Fruit fly (Drosophila melanogaster) whole organism, pupa: Measurements from ENCODE around the gene CG17141.

Experiments
- CG10348 ChIP-seq: fragments of 200-800 bp; sonication (Bioruptor generic); IDR thresholded peaks from 2 replicates; pipeline ENCODE4 v1.3.6; 2022; ENCODE audit warnings: missing biosample characterization, missing genetic modification characterization
- CG12605 ChIP-seq: fragments of 200-800 bp; sonication (Bioruptor generic); IDR thresholded peaks from 2 replicates; pipeline ENCODE4 v1.3.6; 2022; ENCODE audit warnings: missing biosample characterization, missing genetic modification characterization
- CG13204 ChIP-seq: fragments of 200-800 bp; sonication (Bioruptor generic); optimal IDR thresholded peaks from 2 replicates; lab custom pipeline; 2018; ENCODE audit warnings: missing biosample characterization, mild to moderate bottlenecking, missing genetic modification characterization, moderate library complexity
- CG14655 ChIP-seq: fragments of 200-800 bp; sonication (Bioruptor generic); optimal IDR thresholded peaks from 3 replicates; lab custom pipeline; 2017; ENCODE audit warnings: mild to moderate bottlenecking, missing biosample characterization, missing genetic modification reagents, missing genetic modification characterization
- CG15710 ChIP-seq: fragments of 200-800 bp; sonication (Bioruptor generic); optimal IDR thresholded peaks from 2 replicates; lab custom pipeline; 2018; ENCODE audit warnings: missing biosample characterization, mild to moderate bottlenecking, missing genetic modification characterization, moderate library complexity
- CG17806 ChIP-seq: fragments of 200-800 bp; sonication (Bioruptor generic); optimal IDR thresholded peaks from 2 replicates; lab custom pipeline; 2018; ENCODE audit warnings: missing biosample characterization, mild to moderate bottlenecking, missing genetic modification characterization, moderate library complexity
- CG32121 ChIP-seq: fragments of 200-800 bp; sonication (Bioruptor generic); IDR thresholded peaks from 2 replicates; pipeline ENCODE4 v1.3.6; 2022; ENCODE audit warnings: missing biosample characterization, missing genetic modification characterization
- CG34367 ChIP-seq: fragments of 200-800 bp; sonication (Bioruptor generic); optimal IDR thresholded peaks from 2 replicates; lab custom pipeline; 2018; ENCODE audit warnings: missing biosample characterization, mild to moderate bottlenecking, missing genetic modification characterization
- CG4496 ChIP-seq: fragments of 200-800 bp; sonication (Bioruptor generic); IDR thresholded peaks from 3 replicates; pipeline ENCODE4 v1.3.6; 2022; ENCODE audit warnings: missing biosample characterization, missing genetic modification characterization
- CG8159 ChIP-seq: fragments of 200-800 bp; sonication (Bioruptor generic); optimal IDR thresholded peaks from 3 replicates; lab custom pipeline; 2018; ENCODE audit warnings: missing biosample characterization, mild to moderate bottlenecking, missing genetic modification characterization, moderate library complexity
- CG8301 ChIP-seq: fragments of 200-800 bp; sonication (Bioruptor generic); optimal IDR thresholded peaks from 2 replicates; lab custom pipeline; 2018; ENCODE audit warnings: missing biosample characterization, mild to moderate bottlenecking, missing genetic modification characterization
- CG9948 ChIP-seq: fragments of 200-800 bp; sonication (Bioruptor generic); optimal IDR thresholded peaks from 2 replicates; lab custom pipeline; 2018; ENCODE audit warnings: missing biosample characterization, mild to moderate bottlenecking, missing genetic modification characterization, moderate library complexity
- D1 ChIP-seq: fragments of 200-800 bp; sonication (Bioruptor generic); optimal IDR thresholded peaks from 2 replicates; lab custom pipeline; 2018; ENCODE audit warnings: missing biosample characterization, mild to moderate bottlenecking, missing genetic modification characterization, moderate library complexity
- EcR ChIP-seq: fragments of 200-800 bp; sonication (Bioruptor generic); optimal IDR thresholded peaks from 3 replicates; lab custom pipeline; 2019; ENCODE audit warnings: missing biosample characterization, missing genetic modification characterization, mild to moderate bottlenecking, moderate library complexity, missing genetic modification reagents
- Ets98B ChIP-seq: fragments of 200-800 bp; sonication (Bioruptor generic); IDR thresholded peaks from 2 replicates; pipeline ENCODE4 v1.3.6; 2022; ENCODE audit warnings: missing biosample characterization, missing genetic modification characterization
- Pif1A ChIP-seq: fragments of 200-800 bp; sonication (Bioruptor generic); optimal IDR thresholded peaks from 3 replicates; lab custom pipeline; 2016; ENCODE audit warnings: missing biosample characterization, missing genetic modification characterization
- Pif1B ChIP-seq: fragments of 200-800 bp; sonication (Bioruptor generic); optimal IDR thresholded peaks from 3 replicates; lab custom pipeline; 2016; ENCODE audit warnings: missing biosample characterization, missing genetic modification characterization
- Snoo ChIP-seq: fragments of 200-800 bp; sonication (Bioruptor generic); optimal IDR thresholded peaks from 3 replicates; lab custom pipeline; 2017; ENCODE audit warnings: missing biosample characterization, mild to moderate bottlenecking, missing genetic modification characterization, inconsistent platforms
- fd96Ca ChIP-seq: fragments of 200-800 bp; sonication (Bioruptor generic); IDR thresholded peaks from 3 replicates; pipeline ENCODE4 v1.3.6; 2022; ENCODE audit warnings: missing biosample characterization, missing genetic modification characterization
- gl ChIP-seq: fragments of 200-800 bp; sonication (Bioruptor generic); optimal IDR thresholded peaks from 2 replicates; lab custom pipeline; 2018; ENCODE audit warnings: missing biosample characterization, mild to moderate bottlenecking, missing genetic modification characterization
- rn ChIP-seq: fragments of 200-800 bp; sonication (Bioruptor generic); IDR thresholded peaks from 2 replicates; pipeline ENCODE4 v1.3.6; 2022; ENCODE audit warnings: missing biosample characterization, missing genetic modification characterization

Gene CG17141

DNA sequence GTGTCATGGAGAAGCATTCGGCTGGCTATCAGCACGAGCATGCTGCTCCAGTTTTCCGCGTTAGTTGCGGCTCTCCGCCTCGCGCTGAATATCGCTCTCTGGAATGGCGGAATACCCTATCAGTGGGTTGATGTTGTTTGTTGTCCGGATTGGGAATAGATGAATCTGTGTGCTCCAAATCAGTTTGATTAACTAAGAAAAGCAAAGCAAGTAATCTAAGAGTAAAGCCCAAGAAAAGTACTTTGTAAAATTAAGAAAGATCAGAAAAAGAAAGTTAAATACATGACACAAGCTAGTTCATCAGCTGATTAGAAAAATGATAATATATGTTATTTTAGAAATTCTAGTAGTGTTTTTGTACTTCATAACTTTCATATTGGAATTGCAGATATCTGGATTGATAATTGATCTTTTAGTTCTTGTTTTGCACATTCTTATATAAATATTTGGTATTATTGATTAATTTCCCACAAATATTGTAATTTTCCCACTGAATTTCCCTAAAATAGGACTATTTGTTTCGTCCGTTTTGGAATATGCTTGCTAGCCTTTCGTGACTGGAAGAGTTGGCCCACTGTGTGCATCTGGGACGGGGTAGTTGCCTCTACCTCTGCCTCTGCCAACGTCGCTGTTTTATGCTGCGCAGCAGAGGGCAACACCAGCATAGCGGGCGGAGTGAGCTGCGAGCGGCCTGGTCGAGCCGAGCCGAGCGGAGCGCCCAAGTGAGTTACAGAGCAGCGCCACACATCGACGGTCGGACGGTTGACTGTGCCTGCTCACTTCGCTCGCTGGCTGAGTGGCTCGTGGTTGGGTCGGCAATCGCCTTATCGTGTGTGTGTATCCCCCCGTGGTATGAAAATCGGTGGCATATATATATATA, 6.7 kb upstream of the CG17141 start:
- no peak for TF ChIP-seq CG34367 (tag; lab: Kevin White, UChicago)
- peak; percentile 92 for TF ChIP-seq CG13204 (GFP tag; lab: Kevin White, UChicago)
- no peak for TF ChIP-seq CG9948 (tag; lab: Kevin White, UChicago)
- TF ChIP-seq CG14655 (GFP tag; lab: Kevin White, UChicago), result peak; percentile 58
- TF ChIP-seq fd96Ca (GFP tag; lab: Robert Waterston, UW), result peak; percentile 53; the same call in 1 of the 3 replicates
- TF ChIP-seq Ets98B, result peak; percentile 65
- no peak for TF ChIP-seq EcR (GFP tag; lab: Kevin White, UChicago)
- no peak for TF ChIP-seq gl
- TF ChIP-seq D1 (tag; lab: Kevin White, UChicago), result no peak
- no peak for TF ChIP-seq CG15710 (tag; lab: Kevin White, UChicago)
- TF ChIP-seq CG8159 (tag; lab: Kevin White, UChicago), result no peak
- peak; percentile 37 for TF ChIP-seq CG8301 (tag; lab: Kevin White, UChicago)
- TF ChIP-seq CG10348 (GFP tag; lab: Robert Waterston, UW), result no peak
- no peak for TF ChIP-seq Pif1B
- no peak for TF ChIP-seq CG17806
- TF ChIP-seq CG32121, result peak; percentile 57; the same call in 1 of the 2 replicates
- TF ChIP-seq Pif1A, result no peak
- TF ChIP-seq CG12605 (GFP tag; lab: Robert Waterston, UW), result peak; percentile 40
- peak; percentile 57 for TF ChIP-seq CG4496 (GFP tag; lab: Robert Waterston, UW)
- no peak for TF ChIP-seq rn (GFP tag; lab: Robert Waterston, UW)
- no peak for TF ChIP-seq Snoo

DNA sequence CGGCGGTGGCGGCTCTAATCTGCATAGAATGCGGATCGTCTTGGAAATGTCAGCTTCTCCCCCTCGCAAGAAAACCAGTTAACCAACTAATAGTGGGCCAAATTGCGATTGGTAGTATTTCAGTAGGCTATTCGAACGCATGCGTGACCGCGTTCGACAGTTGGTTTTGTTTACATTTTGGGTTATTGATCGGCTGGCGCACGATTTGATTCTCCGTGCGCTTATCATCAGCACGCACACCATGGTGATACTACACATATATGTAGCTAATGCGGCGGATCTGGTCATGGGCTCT, 6.1 kb upstream of the CG17141 start:
- TF ChIP-seq CG10348 (GFP tag; lab: Robert Waterston, UW) (no peak), CG4496 (GFP tag; lab: Robert Waterston, UW) (0 out of 3 replicates have a peak, but pooled peaks have one; percentile 13), CG14655 (GFP tag; lab: Kevin White, UChicago) (no peak), EcR (GFP tag; lab: Kevin White, UChicago) (peak; percentile 8), rn (GFP tag; lab: Robert Waterston, UW) (no peak)
- TF ChIP-seq, all 21 proteins: peak for 2

DNA sequence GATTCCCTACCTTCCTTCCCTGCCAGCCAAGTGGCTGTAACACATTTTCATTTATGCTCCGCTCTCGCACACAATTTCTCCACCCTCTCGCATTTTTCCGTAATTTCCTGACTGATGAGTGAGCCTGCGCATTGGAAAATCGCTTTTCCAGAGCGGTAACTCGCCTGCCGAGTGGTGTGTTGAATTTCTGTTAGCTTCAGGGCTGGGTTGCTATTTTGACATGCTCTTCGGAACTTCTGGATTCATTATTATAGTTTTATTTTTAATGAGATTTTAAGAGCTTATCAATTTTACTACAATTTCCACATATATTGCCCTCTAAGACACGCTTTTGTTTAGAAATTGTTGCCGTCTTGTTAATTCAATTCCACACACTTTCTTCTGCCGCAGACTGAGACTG, 5.5 kb upstream of the CG17141 start:
- TF ChIP-seq rn (GFP tag; lab: Robert Waterston, UW) (no peak), CG12605 (GFP tag; lab: Robert Waterston, UW) (no peak), D1 (tag; lab: Kevin White, UChicago) (no peak), CG4496 (GFP tag; lab: Robert Waterston, UW) (no peak), CG10348 (GFP tag; lab: Robert Waterston, UW) (no peak), CG32121 (no peak)

DNA sequence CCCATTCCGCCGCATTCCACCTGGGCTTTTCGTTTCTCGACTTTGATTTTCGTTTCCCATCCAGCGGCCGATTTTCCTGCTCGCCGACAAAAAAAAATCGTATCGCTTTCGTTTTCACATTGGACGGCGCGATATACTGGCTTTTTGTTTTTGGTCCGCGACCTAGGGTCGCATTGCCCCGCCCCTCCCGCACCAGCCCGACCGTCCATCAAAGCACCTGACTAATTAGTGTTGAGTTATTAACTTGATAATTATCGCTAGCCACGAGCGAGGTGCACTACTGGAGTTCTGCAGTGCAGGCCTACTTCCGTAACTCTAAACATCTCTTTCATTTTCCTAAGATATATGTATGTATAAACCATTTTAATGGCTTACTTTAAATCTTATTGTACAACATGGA, 4.3 kb upstream of the CG17141 start:
- TF ChIP-seq fd96Ca (GFP tag; lab: Robert Waterston, UW), result no peak
- no peak for TF ChIP-seq Ets98B
- TF ChIP-seq CG8159 (tag; lab: Kevin White, UChicago), result no peak
- no peak for TF ChIP-seq CG8301 (tag; lab: Kevin White, UChicago)
- TF ChIP-seq CG15710 (tag; lab: Kevin White, UChicago), result no peak
- TF ChIP-seq CG34367 (tag; lab: Kevin White, UChicago), result no peak
- no peak for TF ChIP-seq CG4496 (GFP tag; lab: Robert Waterston, UW)
- no peak for TF ChIP-seq Snoo
- no peak for TF ChIP-seq CG13204 (GFP tag; lab: Kevin White, UChicago)
- TF ChIP-seq Pif1B, result no peak
- TF ChIP-seq EcR (GFP tag; lab: Kevin White, UChicago), result no peak
- TF ChIP-seq CG9948 (tag; lab: Kevin White, UChicago), result no peak
- TF ChIP-seq CG14655 (GFP tag; lab: Kevin White, UChicago), result no peak
- TF ChIP-seq CG10348 (GFP tag; lab: Robert Waterston, UW), result no peak
- no peak for TF ChIP-seq CG32121
- no peak for TF ChIP-seq CG17806
- TF ChIP-seq rn (GFP tag; lab: Robert Waterston, UW), result no peak
- TF ChIP-seq gl, result no peak

DNA sequence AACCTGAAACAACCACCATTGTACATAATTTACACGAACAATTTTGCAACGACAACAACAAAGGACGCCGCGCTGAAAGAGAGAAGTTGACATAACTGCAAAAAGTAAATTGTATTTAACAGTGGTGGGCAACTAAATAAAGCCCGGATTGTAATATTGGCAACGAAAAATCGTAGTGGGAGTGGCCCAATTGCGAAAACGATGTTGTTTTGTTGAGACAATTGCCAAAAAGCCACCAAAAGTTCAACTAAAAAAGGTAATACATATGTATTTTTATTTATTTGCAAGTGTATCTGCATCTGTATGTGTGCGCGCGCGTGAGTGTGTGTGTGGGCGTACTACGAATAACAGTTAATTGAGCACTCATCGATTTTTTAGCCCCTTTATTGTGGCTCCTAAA, 3.7 kb upstream of the CG17141 start:
- TF ChIP-seq Ets98B (peak; percentile 54), CG8301 (tag; lab: Kevin White, UChicago) (peak; percentile 17), CG13204 (GFP tag; lab: Kevin White, UChicago) (no peak), CG4496 (GFP tag; lab: Robert Waterston, UW) (no peak), CG10348 (GFP tag; lab: Robert Waterston, UW) (no peak), D1 (tag; lab: Kevin White, UChicago) (no peak), Snoo (peak; percentile 6), Pif1A (peak; percentile 5), Pif1B (no peak), CG17806 (no peak), CG15710 (tag; lab: Kevin White, UChicago) (no peak), fd96Ca (GFP tag; lab: Robert Waterston, UW) (peak; percentile 76), EcR (GFP tag; lab: Kevin White, UChicago) (no peak), CG12605 (GFP tag; lab: Robert Waterston, UW) (no peak), CG14655 (GFP tag; lab: Kevin White, UChicago) (no peak), CG32121 (peak; percentile 57), gl (no peak), CG8159 (tag; lab: Kevin White, UChicago) (peak; percentile 41), rn (GFP tag; lab: Robert Waterston, UW) (no peak), CG34367 (tag; lab: Kevin White, UChicago) (no peak), CG9948 (tag; lab: Kevin White, UChicago) (no peak)
